Worm (Caenorhabditis elegans) whole organism, L2 larva: ENCODE data around the gene C17E7.13.
A peak's percentile ranks its signal among the peaks of the same experiment; 100 is the strongest.

Source experiments
- C34F6.9 ChIP-seq: fragments of 150-350 bp; optimal IDR thresholded peaks from 2 replicates; lab custom pipeline; 2014; ENCODE audit warnings: missing biosample characterization, missing genetic modification characterization
- F13H6.1 ChIP-seq: sonication (generic microtip); optimal IDR thresholded peaks from 2 replicates; lab custom pipeline; 2016; ENCODE audit warnings: missing genetic modification characterization, missing compliant biosample characterization
- Y55F3AM.14 ChIP-seq: fragments of 200-800 bp; sonication (Bioruptor generic); optimal IDR thresholded peaks from 2 replicates; lab custom pipeline; 2018; ENCODE audit warnings: mild to moderate bottlenecking, missing genetic modification characterization, missing compliant biosample characterization
- aly-2 ChIP-seq: fragments of 150-350 bp; optimal IDR thresholded peaks from 2 replicates; lab custom pipeline; 2014; ENCODE audit warnings: missing biosample characterization, missing genetic modification characterization
- ama-1 ChIP-seq: fragments of 150-350 bp; optimal IDR thresholded peaks from 2 replicates; lab custom pipeline; 2018; ENCODE audit warnings: inconsistent platforms
- blmp-1 ChIP-seq: sonication (generic microtip); optimal IDR thresholded peaks from 2 replicates; lab custom pipeline; 2017; ENCODE audit warnings: missing genetic modification characterization, mild to moderate bottlenecking, missing compliant biosample characterization, antibody characterized with exemption, moderate library complexity; ENCODE audit not compliant: insufficient read depth
- ceh-16 ChIP-seq: fragments of 150-350 bp; optimal IDR thresholded peaks from 2 replicates; lab custom pipeline; 2014; ENCODE audit warnings: missing biosample characterization, missing genetic modification characterization
- ceh-82 ChIP-seq: fragments of 150-350 bp; optimal IDR thresholded peaks from 2 replicates; lab custom pipeline; 2014; ENCODE audit warnings: missing biosample characterization, missing genetic modification characterization
- crh-2 ChIP-seq: sonication (generic microtip); optimal IDR thresholded peaks from 2 replicates; lab custom pipeline; 2017; ENCODE audit warnings: missing biosample characterization, missing genetic modification characterization
- dmd-4 ChIP-seq: sonication (generic microtip); optimal IDR thresholded peaks from 2 replicates; lab custom pipeline; 2017; ENCODE audit warnings: missing biosample characterization, missing genetic modification characterization
- elt-1 ChIP-seq: fragments of 150-350 bp; optimal IDR thresholded peaks from 2 replicates; lab custom pipeline; 2014; ENCODE audit warnings: missing biosample characterization, missing genetic modification characterization
- gmeb-1 ChIP-seq: fragments of 150-350 bp; optimal IDR thresholded peaks from 2 replicates; lab custom pipeline; 2014; ENCODE audit warnings: missing biosample characterization, missing genetic modification characterization
- lin-13 ChIP-seq: fragments of 150-350 bp; optimal IDR thresholded peaks from 2 replicates; lab custom pipeline; 2014; ENCODE audit warnings: missing biosample characterization, missing genetic modification reagents, missing genetic modification characterization
- lin-39 ChIP-seq: fragments of 150-350 bp; optimal IDR thresholded peaks from 2 replicates; lab custom pipeline; 2014; ENCODE audit warnings: missing biosample characterization, missing genetic modification reagents, missing genetic modification characterization
- mdl-1 ChIP-seq, 2 experiments: fragments of 150-350 bp in 1 of 2; sonication (generic microtip) in 1 of 2; optimal IDR thresholded peaks; 2 replicates each; lab custom pipeline; 2017; ENCODE audit warnings: missing biosample characterization in 2 of 2, missing genetic modification characterization in 2 of 2
- nhr-10 ChIP-seq: sonication (generic microtip); optimal IDR thresholded peaks from 2 replicates; lab custom pipeline; 2017; ENCODE audit warnings: missing biosample characterization, missing genetic modification characterization
- nhr-11 ChIP-seq: fragments of 150-350 bp; optimal IDR thresholded peaks from 2 replicates; lab custom pipeline; 2014; ENCODE audit warnings: missing biosample characterization, missing genetic modification characterization
- nhr-12 ChIP-seq: fragments of 150-350 bp; optimal IDR thresholded peaks from 2 replicates; lab custom pipeline; 2014; ENCODE audit warnings: missing biosample characterization, missing genetic modification characterization
- nhr-129 ChIP-seq: fragments of 150-350 bp; optimal IDR thresholded peaks from 2 replicates; lab custom pipeline; 2014; ENCODE audit warnings: missing biosample characterization, missing genetic modification characterization
- nhr-23 ChIP-seq: fragments of 150-350 bp; optimal IDR thresholded peaks from 2 replicates; lab custom pipeline; 2014; ENCODE audit warnings: missing biosample characterization, missing genetic modification reagents, missing genetic modification characterization
- nhr-237 ChIP-seq: fragments of 150-350 bp; optimal IDR thresholded peaks from 2 replicates; lab custom pipeline; 2014; ENCODE audit warnings: missing biosample characterization, missing genetic modification characterization
- nhr-25 ChIP-seq: fragments of 150-350 bp; sonication (generic microtip); optimal IDR thresholded peaks from 3 replicates; lab custom pipeline; 2014; ENCODE audit warnings: missing biosample characterization, missing genetic modification characterization
- nhr-6 ChIP-seq: fragments of 150-350 bp; optimal IDR thresholded peaks from 2 replicates; lab custom pipeline; 2014; ENCODE audit warnings: missing biosample characterization, missing genetic modification characterization
- peb-1 ChIP-seq: fragments of 150-350 bp; optimal IDR thresholded peaks from 2 replicates; lab custom pipeline; 2014; ENCODE audit warnings: missing biosample characterization, missing genetic modification characterization
- sem-4 ChIP-seq: fragments of 150-350 bp; optimal IDR thresholded peaks from 2 replicates; lab custom pipeline; 2014; ENCODE audit warnings: missing biosample characterization, missing genetic modification reagents, missing genetic modification characterization
- sma-9 ChIP-seq, 2 experiments: fragments of 150-350 bp in 1 of 2; sonication (generic microtip) in 1 of 2; optimal IDR thresholded peaks; 2 replicates each; lab custom pipeline; 2014 to 2016; ENCODE audit warnings: missing genetic modification characterization in 2 of 2, mild to moderate bottlenecking in 1 of 2, missing biosample characterization in 1 of 2, missing compliant biosample characterization in 1 of 2, missing genetic modification reagents in 1 of 2, moderate library complexity in 1 of 2
- snpc-4 ChIP-seq: fragments of 150-350 bp; optimal IDR thresholded peaks from 2 replicates; lab custom pipeline; 2014; ENCODE audit warnings: missing biosample characterization, missing genetic modification characterization
- unc-39 ChIP-seq: fragments of 150-350 bp; optimal IDR thresholded peaks from 2 replicates; lab custom pipeline; 2014; ENCODE audit warnings: missing biosample characterization, missing genetic modification characterization
- unc-55 ChIP-seq: fragments of 150-350 bp; sonication (generic microtip); optimal IDR thresholded peaks from 3 replicates; lab custom pipeline; 2014; ENCODE audit warnings: missing biosample characterization, missing genetic modification reagents, missing genetic modification characterization
- unc-62 ChIP-seq: fragments of 150-350 bp; optimal IDR thresholded peaks from 2 replicates; lab custom pipeline; 2014; ENCODE audit warnings: missing biosample characterization, missing genetic modification reagents, missing genetic modification characterization
- zag-1 ChIP-seq: fragments of 150-350 bp; optimal IDR thresholded peaks from 2 replicates; lab custom pipeline; 2014; ENCODE audit warnings: missing biosample characterization, missing genetic modification characterization
- ztf-11 ChIP-seq: sonication (generic microtip); optimal IDR thresholded peaks from 2 replicates; lab custom pipeline; 2017; ENCODE audit warnings: missing biosample characterization, missing genetic modification characterization

Gene C17E7.13

ce11 chrV:3912472-3912871 is 23.4 kb upstream of the C17E7.13 start, which contains the start of gene srx-68:
Gene srx-68, plus strand, starts transcription at chrV:3912772.
- TF ChIP-seq elt-1 (tag; lab: Kevin White, UChicago), result no peak
- TF ChIP-seq nhr-12 (tag; lab: Kevin White, UChicago), result no peak
- no peak for TF ChIP-seq unc-62 (GFP tag; lab: Kevin White, UChicago)
- TF ChIP-seq nhr-10 (tag; lab: Kevin White, UChicago), result no peak
- no peak for TF ChIP-seq lin-13 (GFP tag; lab: Kevin White, UChicago)
- no peak for TF ChIP-seq dmd-4 (tag; lab: Kevin White, UChicago)
- TF ChIP-seq C34F6.9 (tag; lab: Kevin White, UChicago), result no peak
- no peak for TF ChIP-seq ztf-11 (tag; lab: Kevin White, UChicago)
- TF ChIP-seq nhr-6 (tag; lab: Kevin White, UChicago), result no peak
- no peak for TF ChIP-seq mdl-1 (tag; optimal IDR thresholded peaks at IDR 0.05; lab: Kevin White, UChicago)
- TF ChIP-seq snpc-4, result no peak
- TF ChIP-seq unc-39 (tag; lab: Kevin White, UChicago), result no peak
- no peak for TF ChIP-seq aly-2
- no peak for TF ChIP-seq gmeb-1 (tag; lab: Kevin White, UChicago)
- no peak for TF ChIP-seq F13H6.1 (tag; lab: Kevin White, UChicago)
- no peak for TF ChIP-seq zag-1 (tag; lab: Kevin White, UChicago)
- no peak for TF ChIP-seq ceh-82
- no peak for TF ChIP-seq nhr-11 (tag; lab: Kevin White, UChicago)
- TF ChIP-seq ceh-16, result no peak
- TF ChIP-seq unc-55 (GFP tag; lab: Kevin White, UChicago), result no peak

ce11 chrV:3905841-3906240 is 16.8 kb upstream of the C17E7.13 start, which contains the start of gene nhr-156:
Gene nhr-156, plus strand, starts transcription at chrV:3906106.
- TF ChIP-seq blmp-1 (tag; lab: Kevin White, UChicago) (peak; percentile 9), gmeb-1 (tag; lab: Kevin White, UChicago) (peak; percentile 2), snpc-4 (no peak), nhr-129 (tag; lab: Kevin White, UChicago) (peak; percentile 6)

ce11 chrV:3903424-3903823 is 14.3 kb upstream of the C17E7.13 start:
- no peak for TF ChIP-seq ztf-11 (tag; lab: Kevin White, UChicago)
- TF ChIP-seq peb-1, result no peak
- TF ChIP-seq sem-4 (tag; lab: Kevin White, UChicago), result no peak
- TF ChIP-seq nhr-6 (tag; lab: Kevin White, UChicago), result no peak
- TF ChIP-seq sma-9 (GFP tag; optimal IDR thresholded peaks at IDR 0.05; lab: Kevin White, UChicago), result no peak
- no peak for TF ChIP-seq sma-9 (tag; optimal IDR thresholded peaks at IDR 0.05; lab: Kevin White, UChicago)
- no peak for TF ChIP-seq nhr-12 (tag; lab: Kevin White, UChicago)
- TF ChIP-seq lin-39 (tag; lab: Kevin White, UChicago), result no peak
- TF ChIP-seq ama-1, result no peak
- no peak for TF ChIP-seq aly-2
- no peak for TF ChIP-seq crh-2 (tag; lab: Kevin White, UChicago)
- no peak for TF ChIP-seq F13H6.1 (tag; lab: Kevin White, UChicago)
- TF ChIP-seq nhr-237 (tag; lab: Kevin White, UChicago), result no peak
- no peak for TF ChIP-seq nhr-129 (tag; lab: Kevin White, UChicago)
- no peak for TF ChIP-seq unc-62 (GFP tag; lab: Kevin White, UChicago)

DNA sequence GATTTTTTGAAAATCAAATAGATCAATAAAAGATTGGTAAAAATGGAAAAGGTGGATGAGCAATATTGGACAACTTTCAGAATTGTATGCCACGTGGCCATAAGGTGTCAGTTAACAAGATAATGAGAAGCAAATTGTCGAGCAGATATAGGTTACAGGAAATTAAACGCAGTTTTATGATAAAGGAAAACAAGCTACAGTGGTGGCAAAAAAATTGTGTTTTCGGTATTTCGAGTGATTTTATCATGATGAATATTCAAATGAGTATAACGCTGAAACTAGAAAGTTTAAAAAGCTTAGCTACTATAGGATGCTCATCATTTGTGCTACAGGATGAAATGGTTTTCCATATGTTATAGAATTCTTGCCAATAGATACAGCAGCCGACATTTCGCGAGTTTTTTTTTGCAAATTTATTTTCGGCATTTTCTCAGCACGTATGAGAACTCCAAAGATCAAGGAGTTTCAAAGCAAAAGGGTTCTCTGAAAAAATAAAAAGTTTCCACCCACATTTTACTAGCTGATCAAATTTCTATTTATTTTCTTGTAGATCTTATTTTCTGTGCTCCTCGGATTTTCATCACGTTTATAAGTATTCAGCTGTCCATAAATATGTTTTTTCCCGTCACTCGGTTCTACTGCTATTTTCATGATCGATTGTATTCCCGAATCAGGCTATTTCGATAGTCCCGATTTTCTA is 13.5 kb upstream of the C17E7.13 start, which contains the start of the genes str-229 and srh-190:
TSS of gene str-229 (minus strand) at position 101 of the 700 bp plus-strand sequence.
TSS of gene srh-190 (plus strand) at position 650 of the 700 bp plus-strand sequence.
- no peak for TF ChIP-seq unc-39 (tag; lab: Kevin White, UChicago)
- no peak for TF ChIP-seq dmd-4 (tag; lab: Kevin White, UChicago)
- TF ChIP-seq nhr-23, result no peak
- TF ChIP-seq zag-1 (tag; lab: Kevin White, UChicago), result no peak
- TF ChIP-seq, all 48 proteins: peak for 0

DNA sequence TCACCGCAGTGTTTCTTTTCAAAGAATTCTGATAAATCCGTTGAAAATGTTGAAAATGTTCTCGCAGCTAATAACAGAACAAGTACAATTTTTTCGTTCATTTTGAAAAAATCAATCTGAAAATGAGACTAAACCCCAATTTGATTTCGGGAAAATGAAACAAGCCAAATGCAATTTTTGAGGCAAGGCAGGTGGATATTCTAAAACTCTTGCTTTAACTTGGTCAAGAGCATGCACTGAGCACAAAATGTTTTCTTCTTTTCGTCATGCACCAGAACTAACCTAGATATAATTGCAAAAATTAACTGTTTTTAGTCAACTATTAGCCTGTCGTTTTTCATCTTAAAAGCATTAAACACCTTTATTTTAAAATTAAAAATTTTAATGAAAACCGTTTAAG is 11.0 kb upstream of the C17E7.13 start, which contains the start of gene irld-22:
TSS of gene irld-22 (minus strand) at position 101 of the 400 bp plus-strand sequence.
- TF ChIP-seq nhr-23 (no peak), mdl-1 (tag; optimal IDR thresholded peaks at IDR 0.05; lab: Kevin White, UChicago) (no peak), nhr-129 (tag; lab: Kevin White, UChicago) (no peak), Y55F3AM.14 (no peak), lin-13 (GFP tag; lab: Kevin White, UChicago) (no peak), F13H6.1 (tag; lab: Kevin White, UChicago) (no peak), unc-55 (GFP tag; lab: Kevin White, UChicago) (no peak), nhr-25 (tag; lab: Kevin White, UChicago) (no peak)
